Worm (Caenorhabditis elegans): ENCODE measurements around the gene srlf-22.

DNA sequence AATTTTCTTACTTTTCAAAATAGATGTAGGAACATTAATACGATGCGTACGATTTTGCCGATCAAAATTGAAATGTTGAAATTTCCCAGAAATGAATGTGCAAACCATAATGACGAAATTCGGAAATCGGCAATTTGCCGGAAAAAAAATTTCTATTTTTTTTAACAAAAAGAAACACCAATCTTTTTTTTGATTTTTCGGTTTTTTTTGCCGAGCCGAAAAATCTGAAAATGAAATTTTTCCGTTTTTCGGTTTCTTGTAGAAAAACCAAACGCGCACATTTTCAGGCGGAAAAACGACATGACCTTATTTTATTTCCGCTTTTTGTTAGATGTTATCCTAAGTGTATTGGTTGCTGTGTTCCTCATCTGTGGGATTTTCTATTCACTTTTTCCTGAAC is 43.4 kb upstream of the srlf-22 start, which contains the start of gene srbc-13:
- TF ChIP-seq fkh-10 (GFP tag; optimal IDR thresholded peaks at IDR 0.05) (no peak), nfya-1 (tag; optimal IDR thresholded peaks at IDR 0.05) (no peak), ama-1 (optimal IDR thresholded peaks at IDR 0.05) (no peak), odd-2 (tag; optimal IDR thresholded peaks at IDR 0.05) (no peak), ceh-9 (tag; optimal IDR thresholded peaks at IDR 0.05) (no peak), Y22D7AL.16 (tag; optimal IDR thresholded peaks at IDR 0.05) (no peak), K09A11.1 (tag; optimal IDR thresholded peaks at IDR 0.05; ENCODE audit: insufficient read depth) (no peak), syd-9 (tag; optimal IDR thresholded peaks at IDR 0.05) (no peak), ceh-45 (GFP tag; IDR thresholded peaks at IDR 0.05) (no peak), elt-2 (tag; optimal IDR thresholded peaks at IDR 0.05) (no peak), unc-86 (tag; optimal IDR thresholded peaks at IDR 0.05) (no peak)
